Worm (Caenorhabditis elegans): ENCODE data around the gene E02H4.7.

DNA sequence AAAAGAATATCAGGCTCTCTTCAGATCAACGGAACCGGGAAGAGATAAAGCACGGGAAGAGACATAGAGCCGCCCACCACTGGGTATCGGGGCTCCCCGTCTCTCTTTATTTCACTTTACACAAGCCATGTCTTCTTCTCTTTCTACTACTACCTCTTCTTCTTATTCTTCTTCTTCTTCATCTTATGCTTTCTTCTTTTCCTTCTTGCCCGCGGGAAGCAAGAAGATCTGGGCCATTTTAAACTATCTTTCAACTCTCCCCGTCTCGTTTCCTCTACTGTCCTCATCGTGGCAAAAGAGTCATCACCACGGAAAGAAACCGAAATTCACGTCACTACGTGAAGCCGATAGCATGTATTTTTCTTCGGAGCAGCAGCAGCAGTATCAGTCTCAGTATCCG lies 36.6 kb downstream of the E02H4.7 start:
- TF ChIP-seq klf-2 (GFP tag; conservative IDR thresholded peaks at IDR 0.05) (no peak), ztf-23 (GFP tag; IDR thresholded peaks at IDR 0.05) (no peak), ref-1 (GFP tag; conservative IDR thresholded peaks at IDR 0.05) (no peak), tab-1 (GFP tag; IDR thresholded peaks at IDR 0.05) (no peak), flt-1 (GFP tag; IDR thresholded peaks at IDR 0.05) (no peak)
